Worm (Caenorhabditis elegans) whole organism, midembryonic: ENCODE data around the gene F41F3.8.

ENCODE experiments used
- T22C8.4 ChIP-seq: fragments of 200-800 bp; sonication (Bioruptor generic); IDR thresholded peaks from 2 replicates; pipeline ENCODE4 v1.3.6; 2022; ENCODE audit warnings: missing genetic modification characterization, missing compliant biosample characterization
- cog-1 ChIP-seq: sonication (generic microtip); optimal IDR thresholded peaks from 2 replicates; lab custom pipeline; 2016; ENCODE audit warnings: missing genetic modification characterization, missing compliant biosample characterization
- flt-1 ChIP-seq: fragments of 200-800 bp; sonication (Bioruptor generic); IDR thresholded peaks from 2 replicates; pipeline ENCODE4 v1.3.6; 2022; ENCODE audit warnings: missing genetic modification characterization, missing compliant biosample characterization
- klf-2 ChIP-seq: fragments of 200-800 bp; sonication (Bioruptor generic); conservative IDR thresholded peaks from 2 replicates; pipeline ENCODE4 v1.3.6; 2022; ENCODE audit warnings: missing genetic modification reagents, missing genetic modification characterization, missing compliant biosample characterization
- med-1 ChIP-seq: sonication (generic microtip); optimal IDR thresholded peaks from 2 replicates; lab custom pipeline; 2017; ENCODE audit warnings: missing genetic modification characterization, mild to moderate bottlenecking, missing compliant biosample characterization, antibody characterized with exemption, missing genetic modification reagents; ENCODE audit not compliant: insufficient read depth
- ref-1 ChIP-seq: fragments of 200-800 bp; sonication (Bioruptor generic); conservative IDR thresholded peaks from 2 replicates; pipeline ENCODE4 v1.3.6; 2022; ENCODE audit warnings: missing genetic modification reagents, missing genetic modification characterization, missing compliant biosample characterization
- tab-1 ChIP-seq: fragments of 200-800 bp; sonication (Bioruptor generic); IDR thresholded peaks from 2 replicates; pipeline ENCODE4 v1.3.6; 2022; ENCODE audit warnings: missing genetic modification characterization, missing compliant biosample characterization
- ztf-23 ChIP-seq: fragments of 200-800 bp; sonication (Bioruptor generic); IDR thresholded peaks from 2 replicates; pipeline ENCODE4 v1.3.6; 2022; ENCODE audit warnings: missing genetic modification reagents, missing genetic modification characterization, missing compliant biosample characterization
- ztf-29 ChIP-seq: fragments of 200-800 bp; sonication (Bioruptor generic); IDR thresholded peaks from 2 replicates; pipeline ENCODE4 v1.3.6; 2022; ENCODE audit warnings: missing genetic modification reagents, missing genetic modification characterization, missing compliant biosample characterization

DNA sequence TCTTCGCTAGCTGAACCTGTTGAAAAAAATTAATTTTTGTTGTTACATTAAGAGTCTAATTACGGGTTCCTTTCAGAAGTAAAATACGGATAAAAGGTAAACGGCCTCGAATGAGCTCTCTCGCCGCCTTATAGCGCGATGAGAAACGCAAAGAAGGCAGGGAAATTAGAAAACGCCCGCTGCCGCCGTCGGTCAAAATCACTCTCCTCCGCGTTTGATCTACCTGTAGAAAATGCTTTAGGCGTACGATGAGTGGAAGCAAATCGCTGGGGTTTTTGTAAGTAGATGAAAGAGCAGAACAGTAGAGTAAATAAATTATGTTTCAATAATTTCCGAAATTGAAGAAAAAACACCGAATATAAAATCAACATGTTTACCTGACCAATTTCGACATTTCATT lies 11.5 kb upstream of the F41F3.8 start:
- TF ChIP-seq flt-1 (GFP tag; lab: Robert Waterston, UW) (no peak), klf-2 (GFP tag; lab: Robert Waterston, UW) (no peak), ref-1 (no peak), T22C8.4 (GFP tag; lab: Robert Waterston, UW) (no peak), tab-1 (GFP tag; lab: Robert Waterston, UW) (no peak), ztf-29 (GFP tag; lab: Robert Waterston, UW) (no peak), med-1 (GFP tag; lab: Kevin White, UChicago) (no peak), ztf-23 (GFP tag; lab: Robert Waterston, UW) (no peak), cog-1 (tag; lab: Kevin White, UChicago) (no peak)
